Worm (Caenorhabditis elegans) whole organism, mixed stage, embryonic: ENCODE results near the gene slc-25A32.

ENCODE experiments used
- bed-3 ChIP-seq: fragments of 200-800 bp; sonication (Bioruptor generic); optimal IDR thresholded peaks from 3 replicates; lab custom pipeline; 2018; ENCODE audit warnings: mild to moderate bottlenecking, missing genetic modification characterization, moderate library complexity, missing compliant biosample characterization
- cnd-1 ChIP-seq: fragments of 200-800 bp; sonication (Bioruptor generic); optimal IDR thresholded peaks from 2 replicates; lab custom pipeline; 2018; ENCODE audit warnings: mild to moderate bottlenecking, missing genetic modification characterization, missing compliant biosample characterization
- elt-1 ChIP-seq: sonication (generic microtip); optimal IDR thresholded peaks from 2 replicates; lab custom pipeline; 2017; ENCODE audit warnings: missing genetic modification characterization, mild to moderate bottlenecking, missing compliant biosample characterization, antibody characterized with exemption, moderate library complexity, borderline replicate concordance; ENCODE audit not compliant: insufficient read depth
- mls-2 ChIP-seq: sonication (generic microtip); optimal IDR thresholded peaks from 2 replicates; lab custom pipeline; 2016; ENCODE audit warnings: mild to moderate bottlenecking, missing genetic modification characterization, moderate library complexity, missing compliant biosample characterization
- pha-4 ChIP-seq: fragments of 150-350 bp; optimal IDR thresholded peaks from 2 replicates; lab custom pipeline; 2018; ENCODE audit warnings: missing biosample characterization, missing genetic modification reagents, missing genetic modification characterization

slc-25A32 gene

ce11 chrII:8326228-8326960, 50.3 kb downstream of the slc-25A32 start:
- TF ChIP-seq bed-3 (GFP tag; lab: Kevin White, UChicago) (no peak), pha-4 (no peak), mls-2 (tag; lab: Kevin White, UChicago) (no peak), elt-1 (tag; lab: Kevin White, UChicago) (no peak), cnd-1 (tag; lab: Kevin White, UChicago) (no peak)
- TF ChIP-seq, all 35 proteins: peak for 0
